Fruit fly (Drosophila melanogaster): ENCODE measurements around the gene CG32269.

Gene CG32269

DNA sequence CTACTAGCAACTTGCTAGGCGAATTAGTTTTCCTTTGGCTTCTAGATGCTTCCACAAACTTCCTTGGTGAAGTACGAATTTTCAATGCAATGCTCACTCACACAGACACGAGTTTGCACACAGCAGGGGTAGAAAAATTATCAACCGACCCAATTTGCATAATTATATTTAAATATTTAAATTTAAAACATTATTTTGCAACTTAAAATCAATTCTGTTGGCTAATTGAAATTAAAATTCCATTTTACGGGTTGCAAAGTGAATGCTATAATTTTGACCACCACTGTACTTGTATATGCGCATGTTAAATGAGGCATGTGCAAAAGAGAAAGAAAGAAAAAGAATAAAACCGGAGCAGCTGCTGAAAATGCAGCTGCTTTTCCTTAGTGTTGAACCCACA lies 14.7 kb downstream of the CG32269 start (continued):
- TF ChIP-seq CG16779 (GFP tag; IDR thresholded peaks at IDR 0.05) (peak; percentile 84; the same call in 1 of the 2 replicates), CG10654 (GFP tag; optimal IDR thresholded peaks at IDR 0.05) (peak; percentile 87), CG10431 (GFP tag; optimal IDR thresholded peaks at IDR 0.05) (peak; percentile 71), hb (GFP tag; IDR thresholded peaks at IDR 0.05; ENCODE audit: partially characterized antibody) (no peak), sim (GFP tag; IDR thresholded peaks at IDR 0.05) (peak; percentile 92), kay (GFP tag; optimal IDR thresholded peaks at IDR 0.05) (peak; percentile 80), CG6654 (GFP tag; optimal IDR thresholded peaks at IDR 0.05) (peak; percentile 75), z (GFP tag; IDR thresholded peaks at IDR 0.05) (0 out of 3 replicates have a peak, but pooled peaks have one; percentile 32), amos (GFP tag; IDR thresholded peaks at IDR 0.05; ENCODE audit: partially characterized antibody) (no peak), bcd (GFP tag; optimal IDR thresholded peaks at IDR 0.05) (peak; percentile 90), CG7963 (GFP tag; IDR thresholded peaks at IDR 0.05; ENCODE audit: partially characterized antibody) (no peak), nom (GFP tag; optimal IDR thresholded peaks at IDR 0.05) (peak; percentile 62), ac (GFP tag; optimal IDR thresholded peaks at IDR 0.05) (peak; percentile 89), CG12236 (GFP tag; optimal IDR thresholded peaks at IDR 0.05) (no peak), nerfin-1 (tag; optimal IDR thresholded peaks at IDR 0.05) (peak; percentile 82), sd (tag; optimal IDR thresholded peaks at IDR 0.05) (peak; percentile 79), CG12769 (tag; optimal IDR thresholded peaks at IDR 0.05) (peak; percentile 90), CG10267 (tag; optimal IDR thresholded peaks at IDR 0.05) (peak; percentile 89), Spps (tag; optimal IDR thresholded peaks at IDR 0.05) (peak; percentile 89), Nf-YB (GFP tag; optimal IDR thresholded peaks at IDR 0.05) (peak; percentile 82), bowl (GFP tag; IDR thresholded peaks at IDR 0.05) (peak; percentile 83; the same call in 1 of the 2 replicates), CG7839 (tag; optimal IDR thresholded peaks at IDR 0.05) (peak; percentile 95), CG42726 (GFP tag; IDR thresholded peaks at IDR 0.05; ENCODE audit: partially characterized antibody) (no peak), Doc3 (GFP tag; IDR thresholded peaks at IDR 0.05; ENCODE audit: partially characterized antibody) (no peak), ems (GFP tag; optimal IDR thresholded peaks at IDR 0.05) (peak; percentile 63), CG14710 (tag; optimal IDR thresholded peaks at IDR 0.05) (peak; percentile 90), slp2 (GFP tag; optimal IDR thresholded peaks at IDR 0.05) (peak; percentile 50), CG10959 (GFP tag; IDR thresholded peaks at IDR 0.05) (peak; percentile 93), CG9876 (GFP tag; optimal IDR thresholded peaks at IDR 0.05) (no peak), da (GFP tag; optimal IDR thresholded peaks at IDR 0.05) (peak; percentile 13), Sin3A (optimal IDR thresholded peaks at IDR 0.05) (no peak), al (GFP tag; IDR thresholded peaks at IDR 0.05) (peak; percentile 80), CG13123 (GFP tag; optimal IDR thresholded peaks at IDR 0.05) (peak; percentile 81), CG6254 (GFP tag; optimal IDR thresholded peaks at IDR 0.05) (peak; percentile 93), CG14667 (GFP tag; IDR thresholded peaks at IDR 0.05) (peak; percentile 90), sima (GFP tag; optimal IDR thresholded peaks at IDR 0.05) (no peak), dysf (GFP tag; IDR thresholded peaks at IDR 0.05) (peak; percentile 94), lab (GFP tag; optimal IDR thresholded peaks at IDR 0.05) (peak; percentile 97), mam (GFP tag; optimal IDR thresholded peaks at IDR 0.05) (peak; percentile 57), CG4328 (GFP tag; optimal IDR thresholded peaks at IDR 0.05) (peak; percentile 47), so (GFP tag; IDR thresholded peaks at IDR 0.05) (peak; percentile 93), Ets97D (GFP tag; optimal IDR thresholded peaks at IDR 0.05) (peak; percentile 53), gsb-n (tag; optimal IDR thresholded peaks at IDR 0.05) (peak; percentile 93), hth (optimal IDR thresholded peaks at IDR 0.05) (no peak), gt (GFP tag; IDR thresholded peaks at IDR 0.05) (peak; percentile 78), CG7271 (tag; optimal IDR thresholded peaks at IDR 0.05) (peak; percentile 92), schlank (tag; optimal IDR thresholded peaks at IDR 0.05) (peak; percentile 68), CG17186 (GFP tag; optimal IDR thresholded peaks at IDR 0.05) (peak; percentile 47), Oli (tag; optimal IDR thresholded peaks at IDR 0.05) (peak; percentile 93), esg (GFP tag; conservative IDR thresholded peaks at IDR 0.05) (peak; percentile 89), CG4854 (GFP tag; optimal IDR thresholded peaks at IDR 0.05) (peak; percentile 67)
